Worm (Caenorhabditis elegans): ENCODE measurements around the gene rpm-1.

ce11 chrV:8796889-8797288, 22.9 kb downstream of the rpm-1 start:
- TF ChIP-seq nhr-11 (tag; optimal IDR thresholded peaks at IDR 0.05) (no peak), dve-1 (tag; optimal IDR thresholded peaks at IDR 0.05; ENCODE audit: insufficient read depth) (no peak), ZK546.5 (tag; optimal IDR thresholded peaks at IDR 0.05) (no peak), daf-12 (tag; optimal IDR thresholded peaks at IDR 0.05) (no peak), zip-2 (tag; optimal IDR thresholded peaks at IDR 0.05) (no peak), lin-13 (GFP tag; optimal IDR thresholded peaks at IDR 0.05) (no peak), ama-1 (optimal IDR thresholded peaks at IDR 0.05) (no peak), hlh-30 (tag; optimal IDR thresholded peaks at IDR 0.05; ENCODE audit: insufficient read depth) (no peak), aha-1 (tag) (no peak), ZK337.2 (GFP tag; IDR thresholded peaks at IDR 0.05) (no peak), skn-1 (tag; optimal IDR thresholded peaks at IDR 0.05) (no peak), snpc-4 (tag; optimal IDR thresholded peaks at IDR 0.05) (no peak), lir-3 (tag; optimal IDR thresholded peaks at IDR 0.05) (no peak)

Data from whole organism, L4 larva.